Fruit fly (Drosophila melanogaster): ENCODE results near the gene CG15475.

Gene CG15475

dm6 chr2L:20664428-20664827 is 50.1 kb downstream of the CG15475 start:
- TF ChIP-seq CG8478 (optimal IDR thresholded peaks at IDR 0.05) (no peak), CTCF (optimal IDR thresholded peaks at IDR 0.05) (no peak)

Data from S2 (cell line).